Fruit fly (Drosophila melanogaster): Measurements from ENCODE around the gene CG9040.

CG9040 gene

DNA sequence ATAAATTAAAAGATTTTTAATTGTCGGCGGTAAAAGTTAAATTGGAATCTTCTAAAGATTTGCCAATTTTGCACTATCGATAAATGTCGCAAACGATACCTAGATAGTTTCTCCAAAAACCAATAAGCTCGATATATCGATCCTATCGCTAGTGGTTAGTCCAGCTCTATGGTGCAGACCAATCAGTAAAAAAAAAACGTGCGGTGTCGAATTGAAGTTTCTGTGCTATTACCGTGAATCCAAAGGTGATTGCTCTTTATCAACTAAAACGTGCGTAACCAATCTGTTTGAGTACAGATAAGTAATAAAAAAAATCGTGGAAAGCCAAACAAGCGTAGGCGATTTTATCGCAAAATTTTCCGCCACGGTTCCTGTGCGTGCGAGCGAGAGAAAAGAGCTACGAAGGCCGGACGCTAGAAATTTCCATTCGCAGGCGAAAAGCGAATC is 49.2 kb downstream of the CG9040 start, which contains the start of gene Hsp110 (continued):
- TF ChIP-seq Abd-B (GFP tag; optimal IDR thresholded peaks at IDR 0.05) = no peak
- no peak for TF ChIP-seq Bdp1 (GFP tag; optimal IDR thresholded peaks at IDR 0.05)
- TF ChIP-seq TFAM (GFP tag; optimal IDR thresholded peaks at IDR 0.05) = no peak
- peak; percentile 46 for TF ChIP-seq stwl (tag; optimal IDR thresholded peaks at IDR 0.05)
- TF ChIP-seq CG18599 (GFP tag; optimal IDR thresholded peaks at IDR 0.05) = peak; percentile 38
- TF ChIP-seq ranshi (GFP tag; IDR thresholded peaks at IDR 0.05) = no peak
- no peak for TF ChIP-seq CG4360 (GFP tag; IDR thresholded peaks at IDR 0.05)
- no peak for TF ChIP-seq CG1529 (GFP tag; optimal IDR thresholded peaks at IDR 0.05)
- no peak for TF ChIP-seq pum (GFP tag; optimal IDR thresholded peaks at IDR 0.05)
- no peak for TF ChIP-seq C15 (GFP tag; IDR thresholded peaks at IDR 0.05)
- TF ChIP-seq tll (GFP tag; optimal IDR thresholded peaks at IDR 0.05) = no peak
- TF ChIP-seq scrt (GFP tag; optimal IDR thresholded peaks at IDR 0.05) = no peak
- TF ChIP-seq CG4730 (GFP tag; IDR thresholded peaks at IDR 0.05) = no peak
- TF ChIP-seq HLH54F (GFP tag; optimal IDR thresholded peaks at IDR 0.05) = no peak
- TF ChIP-seq CG10274 (GFP tag; optimal IDR thresholded peaks at IDR 0.05) = no peak
- no peak for TF ChIP-seq CG13123 (GFP tag; optimal IDR thresholded peaks at IDR 0.05)
- TF ChIP-seq D19A (tag; optimal IDR thresholded peaks at IDR 0.05) = no peak
- no peak for TF ChIP-seq CG7556 (GFP tag; optimal IDR thresholded peaks at IDR 0.05)
- peak; percentile 67 for TF ChIP-seq CG10267 (tag; optimal IDR thresholded peaks at IDR 0.05)
- no peak for TF ChIP-seq CG7928 (GFP tag; optimal IDR thresholded peaks at IDR 0.05)
- no peak for TF ChIP-seq disco-r (GFP tag; optimal IDR thresholded peaks at IDR 0.05)
- peak; percentile 66 for TF ChIP-seq onecut (GFP tag; IDR thresholded peaks at IDR 0.05)
- TF ChIP-seq CG9437 (GFP tag; optimal IDR thresholded peaks at IDR 0.05) = no peak
- no peak for TF ChIP-seq gcm (GFP tag; optimal IDR thresholded peaks at IDR 0.05)
- TF ChIP-seq hbn (GFP tag; IDR thresholded peaks at IDR 0.05; ENCODE audit: partially characterized antibody) = peak; percentile 98
- no peak for TF ChIP-seq Rx (GFP tag; IDR thresholded peaks at IDR 0.05)
- TF ChIP-seq zen (tag; optimal IDR thresholded peaks at IDR 0.05) = peak; percentile 29
- TF ChIP-seq Six4 (GFP tag; optimal IDR thresholded peaks at IDR 0.05) = no peak
- no peak for TF ChIP-seq CG17802 (tag; optimal IDR thresholded peaks at IDR 0.05)
- TF ChIP-seq Kr (GFP tag; optimal IDR thresholded peaks at IDR 0.05) = no peak
- no peak for TF ChIP-seq Sox100B (GFP tag; optimal IDR thresholded peaks at IDR 0.05)
- no peak for TF ChIP-seq CG11695 (GFP tag; IDR thresholded peaks at IDR 0.05)
- peak; percentile 98 for TF ChIP-seq Sry-δ (GFP tag; optimal IDR thresholded peaks at IDR 0.05)
- TF ChIP-seq CG1602 (GFP tag; optimal IDR thresholded peaks at IDR 0.05) = no peak
- TF ChIP-seq tin (GFP tag; optimal IDR thresholded peaks at IDR 0.05) = peak; percentile 21
- peak; percentile 22 for TF ChIP-seq BtbVII (GFP tag; optimal IDR thresholded peaks at IDR 0.05)
- no peak for TF ChIP-seq z (GFP tag; IDR thresholded peaks at IDR 0.05)
- no peak for TF ChIP-seq lov (optimal IDR thresholded peaks at IDR 0.05)
- TF ChIP-seq lov (GFP tag; IDR thresholded peaks at IDR 0.05) = no peak
- TF ChIP-seq grn (GFP tag; optimal IDR thresholded peaks at IDR 0.05) = peak; percentile 80
- peak; percentile 8 for TF ChIP-seq CG31365 (tag; optimal IDR thresholded peaks at IDR 0.05)
- peak; percentile 53 for TF ChIP-seq nmo (GFP tag; optimal IDR thresholded peaks at IDR 0.05)
- TF ChIP-seq CG15696 (tag; optimal IDR thresholded peaks at IDR 0.05) = no peak
- TF ChIP-seq danr (GFP tag; IDR thresholded peaks at IDR 0.05) = no peak
- TF ChIP-seq Gsc (GFP tag; IDR thresholded peaks at IDR 0.05) = no peak
- peak; percentile 100 for TF ChIP-seq CG6791 (GFP tag; IDR thresholded peaks at IDR 0.05; ENCODE audit: partially characterized antibody)
- peak; percentile 16 for TF ChIP-seq Hand (GFP tag; optimal IDR thresholded peaks at IDR 0.05)
- TF ChIP-seq az2 (GFP tag; optimal IDR thresholded peaks at IDR 0.05) = no peak
- no peak for TF ChIP-seq kni (GFP tag; optimal IDR thresholded peaks at IDR 0.05)
- TF ChIP-seq Jarid2 (GFP tag; optimal IDR thresholded peaks at IDR 0.05) = no peak
- no peak for TF ChIP-seq usp (GFP tag; optimal IDR thresholded peaks at IDR 0.05)
- no peak for TF ChIP-seq gcm2 (GFP tag; optimal IDR thresholded peaks at IDR 0.05)
